Fruit fly (Drosophila melanogaster) whole organism, embryonic: ENCODE measurements around the gene Hr38.

Source experiments
- ATbp ChIP-seq: fragments of 200-800 bp; sonication (Bioruptor generic); optimal IDR thresholded peaks from 2 replicates; lab custom pipeline; 2017; ENCODE audit warnings: missing biosample characterization, mild to moderate bottlenecking, missing genetic modification characterization, missing genetic modification reagents
- Asciz ChIP-seq: fragments of 200-800 bp; sonication (Bioruptor generic); optimal IDR thresholded peaks from 2 replicates; lab custom pipeline; 2017; ENCODE audit warnings: missing biosample characterization, mild to moderate bottlenecking, missing genetic modification characterization, missing genetic modification reagents
- CG10274 ChIP-seq: fragments of 200-800 bp; sonication (Bioruptor generic); optimal IDR thresholded peaks from 3 replicates; lab custom pipeline; 2017; ENCODE audit warnings: missing biosample characterization, mild to moderate bottlenecking, missing genetic modification characterization
- CG10565 ChIP-seq: fragments of 200-800 bp; sonication (Bioruptor generic); optimal IDR thresholded peaks from 3 replicates; lab custom pipeline; 2016; ENCODE audit warnings: missing biosample characterization, mild to moderate bottlenecking, missing genetic modification characterization
- CG10979 ChIP-seq: fragments of 200-800 bp; sonication (Bioruptor generic); optimal IDR thresholded peaks from 2 replicates; lab custom pipeline; 2018; ENCODE audit warnings: missing biosample characterization, mild to moderate bottlenecking, missing genetic modification characterization, moderate library complexity
- CG12155 ChIP-seq: fragments of 200-800 bp; sonication (Bioruptor generic); optimal IDR thresholded peaks from 3 replicates; lab custom pipeline; 2016; ENCODE audit warnings: missing biosample characterization, missing genetic modification characterization
- CG12659 ChIP-seq: fragments of 200-800 bp; sonication (Bioruptor generic); optimal IDR thresholded peaks from 3 replicates; lab custom pipeline; 2017; ENCODE audit warnings: mild to moderate bottlenecking, missing biosample characterization, missing genetic modification reagents, missing genetic modification characterization
- CG14014 ChIP-seq: fragments of 200-800 bp; sonication (Bioruptor generic); IDR thresholded peaks from 2 replicates; pipeline ENCODE4 v1.3.6; 2022; ENCODE audit warnings: missing biosample characterization, missing genetic modification characterization
- CG14441 ChIP-seq: fragments of 200-800 bp; sonication (Bioruptor generic); IDR thresholded peaks from 2 replicates; pipeline ENCODE4 v1.3.6; 2022; ENCODE audit warnings: missing biosample characterization, missing genetic modification characterization
- CG14667 ChIP-seq: fragments of 200-800 bp; sonication (Bioruptor generic); IDR thresholded peaks from 2 replicates; pipeline ENCODE4 v1.3.6; 2022; ENCODE audit warnings: missing biosample characterization, missing genetic modification characterization
- CG14710 ChIP-seq: fragments of 200-800 bp; sonication (Bioruptor generic); optimal IDR thresholded peaks from 3 replicates; lab custom pipeline; 2019; ENCODE audit warnings: missing biosample characterization, mild to moderate bottlenecking, missing genetic modification characterization, moderate library complexity
- CG15696 ChIP-seq: fragments of 200-800 bp; sonication (Bioruptor generic); optimal IDR thresholded peaks from 2 replicates; lab custom pipeline; 2019; ENCODE audit warnings: missing biosample characterization, mild to moderate bottlenecking, missing genetic modification characterization, moderate library complexity
- CG1602 ChIP-seq: fragments of 200-800 bp; sonication (Bioruptor generic); optimal IDR thresholded peaks from 3 replicates; lab custom pipeline; 2016; ENCODE audit warnings: missing biosample characterization, missing genetic modification characterization
- CG17568 ChIP-seq: fragments of 200-800 bp; sonication (Bioruptor generic); optimal IDR thresholded peaks from 2 replicates; lab custom pipeline; 2018; ENCODE audit warnings: missing biosample characterization, mild to moderate bottlenecking, missing genetic modification characterization, moderate library complexity
- CG1832 ChIP-seq: fragments of 200-800 bp; sonication (Bioruptor generic); optimal IDR thresholded peaks from 2 replicates; lab custom pipeline; 2017; ENCODE audit warnings: missing biosample characterization, mild to moderate bottlenecking, missing genetic modification characterization, inconsistent platforms
- CG18619 ChIP-seq: fragments of 200-800 bp; sonication (Bioruptor generic); optimal IDR thresholded peaks from 3 replicates; lab custom pipeline; 2017; ENCODE audit warnings: missing biosample characterization, mild to moderate bottlenecking, missing genetic modification characterization
- CG2678 ChIP-seq: fragments of 200-800 bp; sonication (Bioruptor generic); optimal IDR thresholded peaks from 3 replicates; lab custom pipeline; 2019; ENCODE audit warnings: missing biosample characterization, mild to moderate bottlenecking, missing genetic modification characterization, moderate library complexity
- CG2875 ChIP-seq: fragments of 200-800 bp; sonication (Bioruptor generic); optimal IDR thresholded peaks from 2 replicates; lab custom pipeline; 2017; ENCODE audit warnings: missing biosample characterization, mild to moderate bottlenecking, missing genetic modification characterization, missing genetic modification reagents
- CG42726 ChIP-seq: fragments of 200-800 bp; sonication (Bioruptor generic); IDR thresholded peaks from 2 replicates; pipeline ENCODE4 v1.3.6; 2022; ENCODE audit warnings: missing biosample characterization, missing genetic modification characterization; ENCODE audit not compliant: partially characterized antibody
- CG4282 ChIP-seq: fragments of 200-800 bp; sonication (Bioruptor generic); optimal IDR thresholded peaks from 2 replicates; lab custom pipeline; 2016; ENCODE audit warnings: missing biosample characterization, missing genetic modification characterization
- CG6272 ChIP-seq: fragments of 200-800 bp; sonication (Bioruptor generic); IDR thresholded peaks from 2 replicates; pipeline ENCODE4 v1.3.6; 2022; ENCODE audit warnings: missing biosample characterization, missing genetic modification characterization
- CG8478 ChIP-seq: fragments of >200 bp; optimal IDR thresholded peaks from 2 replicates; lab custom pipeline; 2018
- Dfd ChIP-seq, 2 experiments: fragments of >200 bp; optimal IDR thresholded peaks; 2 replicates each; lab custom pipeline; 2017; ENCODE audit warnings: missing biosample characterization in 2 of 2, missing genetic modification characterization in 2 of 2
- Fer1 ChIP-seq: fragments of 200-800 bp; sonication (Bioruptor generic); optimal IDR thresholded peaks from 2 replicates; lab custom pipeline; 2017; ENCODE audit warnings: missing biosample characterization, mild to moderate bottlenecking, missing genetic modification characterization
- HLH3B ChIP-seq: fragments of 200-800 bp; sonication (Bioruptor generic); IDR thresholded peaks from 2 replicates; pipeline ENCODE4 v1.3.6; 2022; ENCODE audit warnings: missing biosample characterization, missing genetic modification characterization
- HmgD ChIP-seq: fragments of 200-800 bp; sonication (Bioruptor generic); optimal IDR thresholded peaks from 3 replicates; lab custom pipeline; 2016; ENCODE audit warnings: missing biosample characterization, missing genetic modification characterization
- Max ChIP-seq: fragments of 200-800 bp; sonication (Bioruptor generic); optimal IDR thresholded peaks from 2 replicates; lab custom pipeline; 2016; ENCODE audit warnings: missing biosample characterization, mild to moderate bottlenecking, missing genetic modification characterization
- Mrtf ChIP-seq: fragments of 200-800 bp; sonication (Bioruptor generic); IDR thresholded peaks from 3 replicates; pipeline ENCODE4 v1.3.6; 2022; ENCODE audit warnings: missing biosample characterization, missing genetic modification characterization
- Nf-YB ChIP-seq: fragments of 200-800 bp; sonication (Bioruptor generic); optimal IDR thresholded peaks from 3 replicates; lab custom pipeline; 2019; ENCODE audit warnings: missing biosample characterization, mild to moderate bottlenecking, missing genetic modification characterization, moderate library complexity
- Poxn ChIP-seq: fragments of 200-800 bp; sonication (Bioruptor generic); IDR thresholded peaks from 2 replicates; pipeline ENCODE4 v1.3.6; 2022; ENCODE audit warnings: missing biosample characterization, missing genetic modification characterization
- Side ChIP-seq: fragments of 200-800 bp; sonication (Bioruptor generic); optimal IDR thresholded peaks from 2 replicates; lab custom pipeline; 2016; ENCODE audit warnings: missing biosample characterization, missing genetic modification characterization
- Tbp ChIP-seq: fragments of >200 bp; optimal IDR thresholded peaks from 2 replicates; lab custom pipeline; 2018; ENCODE audit warnings: missing biosample characterization, missing genetic modification characterization
- Xrp1 ChIP-seq: fragments of 200-800 bp; sonication (Bioruptor generic); IDR thresholded peaks from 2 replicates; pipeline ENCODE4 v1.3.6; 2022; ENCODE audit warnings: missing biosample characterization, missing genetic modification characterization
- bab2 ChIP-seq: fragments of 200-800 bp; sonication (Bioruptor generic); optimal IDR thresholded peaks from 2 replicates; lab custom pipeline; 2016; ENCODE audit warnings: missing biosample characterization, missing genetic modification characterization
- bcd ChIP-seq: fragments of 200-800 bp; sonication (Bioruptor generic); optimal IDR thresholded peaks from 2 replicates; lab custom pipeline; 2017; ENCODE audit warnings: missing biosample characterization, mild to moderate bottlenecking, missing genetic modification characterization
- crc ChIP-seq: fragments of 200-800 bp; sonication (Bioruptor generic); optimal IDR thresholded peaks from 2 replicates; lab custom pipeline; 2016; ENCODE audit warnings: missing biosample characterization, missing genetic modification characterization
- ems ChIP-seq: fragments of 200-800 bp; sonication (Bioruptor generic); optimal IDR thresholded peaks from 3 replicates; lab custom pipeline; 2016; ENCODE audit warnings: missing biosample characterization, missing genetic modification characterization
- gcm2 ChIP-seq: fragments of 200-800 bp; sonication (Bioruptor generic); optimal IDR thresholded peaks from 2 replicates; lab custom pipeline; 2016; ENCODE audit warnings: missing biosample characterization, missing genetic modification characterization
- gt ChIP-seq: fragments of 200-800 bp; sonication (Bioruptor generic); IDR thresholded peaks from 2 replicates; pipeline ENCODE4 v1.3.6; 2022; ENCODE audit warnings: missing biosample characterization, missing genetic modification characterization
- hb ChIP-seq: fragments of 200-800 bp; sonication (Bioruptor generic); IDR thresholded peaks from 3 replicates; pipeline ENCODE4 v1.3.6; 2022; ENCODE audit warnings: missing biosample characterization, missing genetic modification characterization; ENCODE audit not compliant: partially characterized antibody
- her ChIP-seq: fragments of 200-800 bp; sonication (Bioruptor generic); optimal IDR thresholded peaks from 2 replicates; lab custom pipeline; 2016; ENCODE audit warnings: missing biosample characterization, missing genetic modification characterization
- hkb ChIP-seq, 2 experiments: fragments of 200-800 bp in 1 of 2; fragments of >200 bp in 1 of 2; sonication (Bioruptor generic) in 1 of 2; IDR thresholded peaks in 1 of 2; optimal IDR thresholded peaks in 1 of 2; 2 replicates each; pipeline versions ENCODE4 v1.3.6 to Lab custom; 2017 to 2022; ENCODE audit warnings: missing biosample characterization in 1 of 2, missing genetic modification characterization in 1 of 2
- nau ChIP-seq: fragments of 200-800 bp; sonication (Bioruptor generic); optimal IDR thresholded peaks from 3 replicates; lab custom pipeline; 2017; ENCODE audit warnings: missing biosample characterization, mild to moderate bottlenecking, missing genetic modification characterization, missing genetic modification reagents
- nom ChIP-seq: fragments of 200-800 bp; sonication (Bioruptor generic); optimal IDR thresholded peaks from 2 replicates; lab custom pipeline; 2017; ENCODE audit warnings: missing biosample characterization, missing genetic modification characterization, mild to moderate bottlenecking, moderate library complexity, missing genetic modification reagents
- rib ChIP-seq: fragments of 200-800 bp; sonication (Bioruptor generic); IDR thresholded peaks from 2 replicates; pipeline ENCODE4 v1.3.6; 2022; ENCODE audit warnings: missing biosample characterization, missing genetic modification characterization
- sens-2 ChIP-seq: fragments of 200-800 bp; sonication (Bioruptor generic); IDR thresholded peaks from 2 replicates; pipeline ENCODE4 v1.3.6; 2022; ENCODE audit warnings: missing biosample characterization, missing genetic modification characterization
- slou ChIP-seq: fragments of 200-800 bp; sonication (Bioruptor generic); optimal IDR thresholded peaks from 3 replicates; lab custom pipeline; 2016; ENCODE audit warnings: missing biosample characterization, missing genetic modification characterization
- tgo ChIP-seq: fragments of 200-800 bp; sonication (Bioruptor generic); IDR thresholded peaks from 3 replicates; pipeline ENCODE4 v1.3.6; 2022; ENCODE audit warnings: missing biosample characterization, missing genetic modification characterization
- trh ChIP-seq: fragments of 200-800 bp; sonication (Bioruptor generic); optimal IDR thresholded peaks from 2 replicates; lab custom pipeline; 2016; ENCODE audit warnings: missing biosample characterization, missing genetic modification characterization
- tup ChIP-seq: fragments of 200-800 bp; sonication (Bioruptor generic); optimal IDR thresholded peaks from 2 replicates; lab custom pipeline; 2016; ENCODE audit warnings: missing biosample characterization, mild to moderate bottlenecking, missing genetic modification characterization, moderate library complexity
- usp ChIP-seq: fragments of >200 bp; optimal IDR thresholded peaks from 2 replicates; lab custom pipeline; 2017; ENCODE audit warnings: missing biosample characterization, missing genetic modification characterization
- zen ChIP-seq: fragments of 200-800 bp; sonication (Bioruptor generic); optimal IDR thresholded peaks from 3 replicates; lab custom pipeline; 2018; ENCODE audit warnings: missing biosample characterization, mild to moderate bottlenecking, missing genetic modification characterization, moderate library complexity

The Hr38 gene

dm6 chr2L:20752160-20752559 lies 37.8 kb upstream of the Hr38 start, which contains the start of the genes Amacr and Ns4 (continued):
- no peak for TF ChIP-seq hkb (optimal IDR thresholded peaks at IDR 0.05; lab: Kevin White, UChicago)
- no peak for TF ChIP-seq hkb (GFP tag; IDR thresholded peaks at IDR 0.05; lab: Robert Waterston, UW)
- TF ChIP-seq Max: peak; percentile 41
- no peak for TF ChIP-seq hb (GFP tag; lab: Robert Waterston, UW)
- TF ChIP-seq tup (GFP tag; lab: Kevin White, UChicago): peak; percentile 2
- no peak for TF ChIP-seq HLH3B (GFP tag; lab: Robert Waterston, UW)
- peak; percentile 50 for TF ChIP-seq tgo (GFP tag; lab: Robert Waterston, UW)
- TF ChIP-seq CG14667 (GFP tag; lab: Robert Waterston, UW): no peak
- no peak for TF ChIP-seq Xrp1 (GFP tag; lab: Robert Waterston, UW)
- no peak for TF ChIP-seq CG2875 (GFP tag; lab: Kevin White, UChicago)
- TF ChIP-seq CG12659 (GFP tag; lab: Kevin White, UChicago): peak; percentile 67
- no peak for TF ChIP-seq trh
- peak; percentile 45 for TF ChIP-seq CG14710 (tag; lab: Kevin White, UChicago)
- TF ChIP-seq zen (tag; lab: Kevin White, UChicago): peak; percentile 26
- TF ChIP-seq CG42726: no peak
- no peak for TF ChIP-seq Tbp (GFP tag; lab: Kevin White, UChicago)
- no peak for TF ChIP-seq CG8478
- no peak for TF ChIP-seq Mrtf (GFP tag; lab: Robert Waterston, UW)
- TF ChIP-seq CG1832 (GFP tag; lab: Kevin White, UChicago): no peak
- no peak for TF ChIP-seq Poxn (GFP tag; lab: Robert Waterston, UW)
- no peak for TF ChIP-seq usp (GFP tag; lab: Kevin White, UChicago)
- peak; percentile 47 for TF ChIP-seq her
- TF ChIP-seq Fer1 (GFP tag; lab: Kevin White, UChicago): no peak
- TF ChIP-seq rib: peak; percentile 39; the same call in 1 of the 2 replicates
- no peak for TF ChIP-seq CG6272 (GFP tag; lab: Robert Waterston, UW)
- TF ChIP-seq bcd (GFP tag; lab: Kevin White, UChicago): peak; percentile 29
- no peak for TF ChIP-seq gt (GFP tag; lab: Robert Waterston, UW)
- TF ChIP-seq nau (GFP tag; lab: Kevin White, UChicago): no peak
- TF ChIP-seq ATbp (GFP tag; lab: Kevin White, UChicago): no peak
- peak; percentile 59 for TF ChIP-seq Side (GFP tag; lab: Kevin White, UChicago)
- TF ChIP-seq CG14014: no peak
- TF ChIP-seq CG18619 (GFP tag; lab: Kevin White, UChicago): peak; percentile 22
- peak; percentile 57 for TF ChIP-seq bab2 (GFP tag; lab: Kevin White, UChicago)
- TF ChIP-seq Asciz (GFP tag; lab: Kevin White, UChicago): no peak
- TF ChIP-seq nom: peak; percentile 76
- TF ChIP-seq Dfd (GFP tag; optimal IDR thresholded peaks at IDR 0.05; lab: Kevin White, UChicago): no peak
- TF ChIP-seq CG10274 (GFP tag; lab: Kevin White, UChicago): no peak
- no peak for TF ChIP-seq CG2678 (tag; lab: Kevin White, UChicago)
- no peak for TF ChIP-seq sens-2
- peak; percentile 17; the same call in 1 of the 2 replicates for TF ChIP-seq CG14441 (GFP tag; lab: Robert Waterston, UW)
- TF ChIP-seq gcm2: no peak
- TF ChIP-seq slou: no peak
- TF ChIP-seq CG17568 (GFP tag; lab: Kevin White, UChicago): no peak
- TF ChIP-seq HmgD (GFP tag; lab: Kevin White, UChicago): peak; percentile 28
- TF ChIP-seq crc (GFP tag; lab: Kevin White, UChicago): peak; percentile 29
- no peak for TF ChIP-seq CG4282 (GFP tag; lab: Kevin White, UChicago)
- TF ChIP-seq Nf-YB (GFP tag; lab: Kevin White, UChicago): peak; percentile 9
- no peak for TF ChIP-seq CG10565 (GFP tag; lab: Kevin White, UChicago)
- TF ChIP-seq CG10979 (tag; lab: Kevin White, UChicago): peak; percentile 25
- TF ChIP-seq CG15696: no peak
- peak; percentile 55 for TF ChIP-seq ems (GFP tag; lab: Kevin White, UChicago)
- no peak for TF ChIP-seq CG1602 (GFP tag; lab: Kevin White, UChicago)
- peak; percentile 52 for TF ChIP-seq CG12155
